Worm (Caenorhabditis elegans) whole organism, late embryonic: ENCODE data around the gene B0294.1.

Experiments used
- nhr-11 ChIP-seq: fragments of 150-350 bp; optimal IDR thresholded peaks from 2 replicates; lab custom pipeline; 2014; ENCODE audit warnings: missing biosample characterization, missing genetic modification characterization
- nhr-232 ChIP-seq: sonication (generic microtip); optimal IDR thresholded peaks from 2 replicates; lab custom pipeline; 2016; ENCODE audit warnings: missing genetic modification characterization, missing compliant biosample characterization
- tbx-2 ChIP-seq: sonication (generic microtip); optimal IDR thresholded peaks from 2 replicates; lab custom pipeline; 2016; ENCODE audit warnings: missing genetic modification characterization, missing compliant biosample characterization

DNA sequence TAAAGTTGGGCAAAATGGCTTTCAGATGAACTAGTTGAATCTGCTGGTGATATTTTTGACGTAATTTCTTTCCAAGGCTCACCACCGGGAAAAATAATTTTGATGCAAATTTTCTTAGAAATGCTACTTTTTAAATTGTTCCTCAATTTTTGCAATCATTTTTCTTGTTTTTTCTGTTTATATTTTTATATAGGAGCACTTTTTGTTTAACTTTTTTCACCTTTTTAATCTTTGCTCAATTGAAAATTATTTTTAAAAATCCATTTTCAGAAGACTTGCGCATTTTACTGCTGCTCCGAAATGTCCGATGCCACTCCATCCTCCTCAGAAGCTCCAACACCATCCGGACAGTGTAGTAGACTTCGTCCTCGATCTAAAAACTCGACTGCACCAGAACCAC lies 20.0 kb upstream of the B0294.1 start, which contains the start of gene dot-1.5:
- TF ChIP-seq nhr-11 (tag; lab: Kevin White, UChicago) (no peak), tbx-2 (tag; lab: Kevin White, UChicago) (no peak), nhr-232 (tag; lab: Kevin White, UChicago) (no peak)
